Fruit fly (Drosophila melanogaster): ENCODE measurements around the gene RasGAP1.

RasGAP1 gene

DNA sequence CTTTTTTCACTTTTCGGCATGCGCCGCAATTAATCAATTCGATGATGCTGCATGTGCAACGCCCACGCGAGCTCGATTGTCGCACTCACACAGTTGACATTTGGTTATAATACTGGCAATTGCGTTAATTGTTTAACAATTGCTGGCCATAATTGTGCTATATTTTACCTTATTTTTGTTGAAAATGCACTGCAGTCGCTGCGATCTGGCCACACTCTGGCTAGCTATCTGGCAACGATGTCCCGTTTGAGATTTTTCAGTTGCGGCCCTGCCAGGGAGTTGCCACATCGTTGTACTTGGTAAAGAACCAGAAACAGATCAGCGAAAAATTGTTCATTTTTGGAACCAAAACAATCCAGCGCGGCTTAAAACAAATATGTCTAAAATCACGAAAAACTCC lies 43.3 kb upstream of the RasGAP1 start, which contains the start of the genes CG6707 and CG46387:
CG6707 (minus strand) TSS at position 221 of the 400 bp plus-strand sequence.
CG46387 (plus strand) TSS at position 272 of the 400 bp plus-strand sequence.
- TF ChIP-seq CG11762 (GFP tag; optimal IDR thresholded peaks at IDR 0.05; ENCODE audit: insufficient read depth) (no peak), Hr39 (GFP tag; optimal IDR thresholded peaks at IDR 0.05) (peak; percentile 0), CG11902 (GFP tag; optimal IDR thresholded peaks at IDR 0.05) (no peak), Sox14 (GFP tag; optimal IDR thresholded peaks at IDR 0.05) (peak; percentile 70), Ets96B (tag; optimal IDR thresholded peaks at IDR 0.05) (no peak), CG4318 (GFP tag; optimal IDR thresholded peaks at IDR 0.05) (no peak), Ets21C (GFP tag; optimal IDR thresholded peaks at IDR 0.05) (no peak), Sox102F (GFP tag; optimal IDR thresholded peaks at IDR 0.05) (no peak), CG1621 (tag; optimal IDR thresholded peaks at IDR 0.05) (no peak), CG8119 (GFP tag; IDR thresholded peaks at IDR 0.05) (no peak), CG6808 (GFP tag; optimal IDR thresholded peaks at IDR 0.05) (no peak), net (GFP tag; optimal IDR thresholded peaks at IDR 0.05) (no peak), Blimp-1 (GFP tag; optimal IDR thresholded peaks at IDR 0.05) (no peak), vri (GFP tag; optimal IDR thresholded peaks at IDR 0.05) (no peak), CG6854 (GFP tag; optimal IDR thresholded peaks at IDR 0.05) (no peak), CG6276 (GFP tag; optimal IDR thresholded peaks at IDR 0.05) (no peak), pdm3 (GFP tag; optimal IDR thresholded peaks at IDR 0.05) (peak; percentile 6), salr (GFP tag; optimal IDR thresholded peaks at IDR 0.05) (no peak), CG31627 (GFP tag; optimal IDR thresholded peaks at IDR 0.05) (no peak), CG3919 (GFP tag; optimal IDR thresholded peaks at IDR 0.05) (no peak), CG8319 (GFP tag; optimal IDR thresholded peaks at IDR 0.05) (no peak), Gug (GFP tag; IDR thresholded peaks at IDR 0.05) (no peak), esn (GFP tag; optimal IDR thresholded peaks at IDR 0.05) (no peak), CG10669 (GFP tag; optimal IDR thresholded peaks at IDR 0.05) (no peak), CG6163 (GFP tag; IDR thresholded peaks at IDR 0.05) (peak; percentile 36; the same call in 1 of the 3 replicates), CG8632 (GFP tag; optimal IDR thresholded peaks at IDR 0.05) (no peak), CG11294 (GFP tag; IDR thresholded peaks at IDR 0.05) (no peak), fd59A (GFP tag; optimal IDR thresholded peaks at IDR 0.05) (no peak), cyc (GFP tag; optimal IDR thresholded peaks at IDR 0.05) (peak; percentile 30), CG10631 (GFP tag; optimal IDR thresholded peaks at IDR 0.05) (no peak), Eip93F (GFP tag; optimal IDR thresholded peaks at IDR 0.05) (no peak), CG3032 (tag; optimal IDR thresholded peaks at IDR 0.05) (no peak), Hr4 (GFP tag; optimal IDR thresholded peaks at IDR 0.05) (no peak), Sox15 (GFP tag; optimal IDR thresholded peaks at IDR 0.05) (peak; percentile 16), fkh (GFP tag; optimal IDR thresholded peaks at IDR 0.05) (no peak), CG7368 (GFP tag; optimal IDR thresholded peaks at IDR 0.05) (no peak), OdsH (GFP tag; optimal IDR thresholded peaks at IDR 0.05) (no peak), Lpt (GFP tag; optimal IDR thresholded peaks at IDR 0.05) (no peak), dsx (GFP tag; optimal IDR thresholded peaks at IDR 0.05; ENCODE audit: poor library complexity, severe bottlenecking) (peak; percentile 27), fd85E (GFP tag; optimal IDR thresholded peaks at IDR 0.05) (no peak), Eip78C (GFP tag) (no peak), ss (GFP tag; optimal IDR thresholded peaks at IDR 0.05) (no peak), topi (GFP tag; optimal IDR thresholded peaks at IDR 0.05) (no peak), Eip75B (GFP tag; optimal IDR thresholded peaks at IDR 0.05) (no peak), lz (GFP tag; optimal IDR thresholded peaks at IDR 0.05) (no peak), acj6 (GFP tag; optimal IDR thresholded peaks at IDR 0.05) (no peak), achi (GFP tag; optimal IDR thresholded peaks at IDR 0.05) (no peak), dac (GFP tag; optimal IDR thresholded peaks at IDR 0.05) (no peak), CG16779 (tag; optimal IDR thresholded peaks at IDR 0.05) (no peak), spab (GFP tag; optimal IDR thresholded peaks at IDR 0.05) (no peak), CG15336 (GFP tag; IDR thresholded peaks at IDR 0.05) (no peak), eg (GFP tag; IDR thresholded peaks at IDR 0.05) (no peak), Hr38 (GFP tag; optimal IDR thresholded peaks at IDR 0.05) (no peak)

Data from whole organism, prepupa.